Worm (Caenorhabditis elegans) whole organism, late embryonic: ENCODE data around the gene npp-3.

Experiments used
- elt-4 ChIP-seq: sonication (generic microtip); optimal IDR thresholded peaks from 2 replicates; lab custom pipeline; 2016; ENCODE audit warnings: missing genetic modification characterization, missing compliant biosample characterization
- gmeb-2 ChIP-seq: sonication (generic microtip); optimal IDR thresholded peaks from 2 replicates; lab custom pipeline; 2016; ENCODE audit warnings: missing genetic modification characterization, inconsistent platforms, missing compliant biosample characterization

- TF ChIP-seq elt-4 (tag; lab: Kevin White, UChicago) (no peak), gmeb-2 (tag; lab: Kevin White, UChicago) (no peak)
Measured at ce11 chrII:11902203-11902602, 27.6 kb upstream of the npp-3 start.
